Fruit fly (Drosophila melanogaster): ENCODE data around the gene CG14662.
A peak's percentile ranks its signal among the peaks of the same experiment; 100 is the strongest.

Gene CG14662

DNA sequence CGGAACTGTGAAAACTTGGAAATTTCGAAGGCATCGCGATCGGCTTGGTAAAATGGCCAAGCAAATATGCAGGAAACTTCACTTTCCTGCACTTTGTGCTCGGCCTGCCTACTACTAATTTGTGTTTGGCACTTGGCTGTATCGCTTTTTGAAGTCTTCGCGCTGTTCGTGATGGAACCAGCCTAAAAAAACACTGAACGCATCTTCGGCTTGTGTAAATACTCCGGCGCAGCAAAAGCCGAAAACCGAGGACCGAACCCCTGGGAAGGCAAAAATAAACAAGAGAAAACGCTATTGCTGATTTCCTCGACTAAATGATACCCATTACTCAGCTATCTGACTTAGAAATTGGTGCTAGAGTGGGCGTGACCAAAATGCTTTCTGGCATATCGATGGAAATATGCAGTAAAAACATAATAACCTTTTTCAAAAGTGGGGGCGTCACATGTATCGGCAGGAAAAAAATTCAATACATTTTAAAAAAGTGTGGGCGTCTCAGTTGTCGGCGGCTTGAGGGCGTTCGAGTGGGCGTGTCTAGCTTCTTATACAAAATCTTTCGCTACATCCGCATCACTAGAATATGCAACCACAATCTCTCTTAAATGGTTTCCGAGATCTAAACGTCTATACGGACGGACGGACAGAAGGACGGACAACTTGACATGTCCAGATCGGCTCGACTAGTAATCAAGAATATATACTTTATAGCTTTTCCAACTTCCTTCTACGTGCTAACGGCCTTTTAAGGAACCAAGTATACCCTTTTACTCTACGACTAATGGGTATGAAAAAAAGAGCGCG, 9.3 kb downstream of the CG14662 start (continued):
- no peak for TF ChIP-seq Stat92E (GFP tag; optimal IDR thresholded peaks at IDR 0.05)
- no peak for TF ChIP-seq CG4282 (GFP tag; optimal IDR thresholded peaks at IDR 0.05)
- no peak for TF ChIP-seq Poxn (GFP tag; IDR thresholded peaks at IDR 0.05)
- no peak for TF ChIP-seq CG2678 (tag; optimal IDR thresholded peaks at IDR 0.05)
- no peak for TF ChIP-seq tin (GFP tag; optimal IDR thresholded peaks at IDR 0.05)
- no peak for TF ChIP-seq NfI (GFP tag; optimal IDR thresholded peaks at IDR 0.05)
- TF ChIP-seq H15 (GFP tag; IDR thresholded peaks at IDR 0.05), result no peak
- peak; percentile 46; the same call in 1 of the 3 replicates for TF ChIP-seq otp (GFP tag; IDR thresholded peaks at IDR 0.05)
- TF ChIP-seq CG11456 (GFP tag; IDR thresholded peaks at IDR 0.05), result no peak
- TF ChIP-seq zfh1 (GFP tag; IDR thresholded peaks at IDR 0.05), result peak; percentile 47; the same call in 1 of the 3 replicates
- no peak for TF ChIP-seq CG10462 (GFP tag; optimal IDR thresholded peaks at IDR 0.05)
- no peak for TF ChIP-seq CG15601 (tag; optimal IDR thresholded peaks at IDR 0.05)
- no peak for TF ChIP-seq Adf1 (GFP tag; IDR thresholded peaks at IDR 0.05)
- TF ChIP-seq grau (tag; optimal IDR thresholded peaks at IDR 0.05), result no peak
- TF ChIP-seq CG17802 (tag; optimal IDR thresholded peaks at IDR 0.05), result no peak
- TF ChIP-seq Hr3 (GFP tag; optimal IDR thresholded peaks at IDR 0.05), result no peak
- 0 out of 2 replicates have a peak, but pooled peaks have one; percentile 21 for TF ChIP-seq CG4360 (GFP tag; IDR thresholded peaks at IDR 0.05)
- no peak for TF ChIP-seq CG3163 (GFP tag; optimal IDR thresholded peaks at IDR 0.05)
- TF ChIP-seq cg (GFP tag; optimal IDR thresholded peaks at IDR 0.05), result no peak
- no peak for TF ChIP-seq Aef1 (GFP tag; IDR thresholded peaks at IDR 0.05)
- TF ChIP-seq CG31441 (GFP tag; IDR thresholded peaks at IDR 0.05), result no peak
- no peak for TF ChIP-seq peb (GFP tag; IDR thresholded peaks at IDR 0.05)
- no peak for TF ChIP-seq CG18764 (GFP tag; optimal IDR thresholded peaks at IDR 0.05)
- no peak for TF ChIP-seq org-1 (GFP tag; optimal IDR thresholded peaks at IDR 0.05)
- no peak for TF ChIP-seq CG11398 (GFP tag; optimal IDR thresholded peaks at IDR 0.05)
- no peak for TF ChIP-seq CG10321 (GFP tag; IDR thresholded peaks at IDR 0.05)
- no peak for TF ChIP-seq ttk (GFP tag; IDR thresholded peaks at IDR 0.05)
- no peak for TF ChIP-seq Fer3 (tag; optimal IDR thresholded peaks at IDR 0.05)
- TF ChIP-seq CG14965 (GFP tag; optimal IDR thresholded peaks at IDR 0.05; ENCODE audit: borderline replicate concordance), result no peak
- no peak for TF ChIP-seq CG17385 (GFP tag; optimal IDR thresholded peaks at IDR 0.05)
- TF ChIP-seq CG15011 (GFP tag; optimal IDR thresholded peaks at IDR 0.05), result no peak
- no peak for TF ChIP-seq CG2120 (GFP tag; optimal IDR thresholded peaks at IDR 0.05)
- TF ChIP-seq CG6791 (GFP tag; IDR thresholded peaks at IDR 0.05; ENCODE audit: partially characterized antibody), result 0 out of 3 replicates have a peak, but pooled peaks have one; percentile 42
- TF ChIP-seq scrt (GFP tag; optimal IDR thresholded peaks at IDR 0.05), result no peak
- peak; percentile 29 for TF ChIP-seq CG9437 (GFP tag; optimal IDR thresholded peaks at IDR 0.05)
- TF ChIP-seq pho (GFP tag; optimal IDR thresholded peaks at IDR 0.05), result no peak
- TF ChIP-seq CG11504 (tag; optimal IDR thresholded peaks at IDR 0.05), result no peak
- no peak for TF ChIP-seq grn (GFP tag; optimal IDR thresholded peaks at IDR 0.05)
- TF ChIP-seq sisA (GFP tag; IDR thresholded peaks at IDR 0.05), result 0 out of 2 replicates have a peak, but pooled peaks have one; percentile 16
- TF ChIP-seq gsb (GFP tag; IDR thresholded peaks at IDR 0.05), result no peak
- no peak for TF ChIP-seq Kr (GFP tag; optimal IDR thresholded peaks at IDR 0.05)
- no peak for TF ChIP-seq CG12942 (GFP tag; optimal IDR thresholded peaks at IDR 0.05)
- no peak for TF ChIP-seq CG9876 (GFP tag; optimal IDR thresholded peaks at IDR 0.05)
- TF ChIP-seq caup (GFP tag; optimal IDR thresholded peaks at IDR 0.05; ENCODE audit: severe bottlenecking), result peak; percentile 12
- TF ChIP-seq emc (GFP tag; optimal IDR thresholded peaks at IDR 0.05), result no peak
- no peak for TF ChIP-seq sr (GFP tag; IDR thresholded peaks at IDR 0.05)
- TF ChIP-seq CG18619 (GFP tag; optimal IDR thresholded peaks at IDR 0.05), result peak; percentile 0
- TF ChIP-seq CG1024 (GFP tag; IDR thresholded peaks at IDR 0.05), result no peak
- TF ChIP-seq ci (GFP tag; IDR thresholded peaks at IDR 0.05), result peak; percentile 60
- TF ChIP-seq CG13424 (tag; optimal IDR thresholded peaks at IDR 0.05), result no peak
